Worm (Caenorhabditis elegans) whole organism, young adult: ENCODE results near the gene pro-1.

Experiments
- T07F8.4 ChIP-seq: sonication (generic microtip); optimal IDR thresholded peaks from 2 replicates; lab custom pipeline; 2016; ENCODE audit warnings: mild to moderate bottlenecking, missing genetic modification characterization, moderate library complexity, missing compliant biosample characterization
- ccch-3 ChIP-seq: fragments of 200-800 bp; sonication (Bioruptor generic); optimal IDR thresholded peaks from 2 replicates; lab custom pipeline; 2018; ENCODE audit warnings: mild to moderate bottlenecking, missing genetic modification characterization, missing compliant biosample characterization
- chd-7 ChIP-seq: sonication (generic microtip); optimal IDR thresholded peaks from 2 replicates; lab custom pipeline; 2016; ENCODE audit warnings: mild to moderate bottlenecking, missing genetic modification characterization, moderate library complexity, missing compliant biosample characterization
- let-607 ChIP-seq, 2 experiments: fragments of 200-800 bp in 1 of 2; sonication (Bioruptor generic) in 1 of 2; sonication (generic microtip) in 1 of 2; optimal IDR thresholded peaks; 2 replicates each; lab custom pipeline; 2016 to 2018; ENCODE audit warnings: mild to moderate bottlenecking in 2 of 2, missing compliant biosample characterization in 2 of 2, missing genetic modification characterization in 2 of 2, moderate library complexity in 2 of 2, missing genotype in 1 of 2
- lin-35 ChIP-seq, 3 experiments: fragments of 150-350 bp in 2 of 3; sonication (generic microtip) in 1 of 3; optimal IDR thresholded peaks; 2 replicates each; lab custom pipeline; 2014 to 2018; ENCODE audit warnings: missing biosample characterization in 3 of 3, missing genetic modification characterization in 3 of 3, missing genetic modification reagents in 3 of 3
- mcd-1 ChIP-seq: fragments of 200-800 bp; sonication (Bioruptor generic); IDR thresholded peaks from 2 replicates; pipeline ENCODE4 v1.3.6; 2022; ENCODE audit warnings: missing genetic modification reagents, missing genetic modification characterization, missing compliant biosample characterization
- mxl-1 ChIP-seq: sonication (generic microtip); optimal IDR thresholded peaks from 2 replicates; lab custom pipeline; 2016; ENCODE audit warnings: missing genetic modification characterization, missing compliant biosample characterization
- nfya-1 ChIP-seq: sonication (generic microtip); optimal IDR thresholded peaks from 2 replicates; lab custom pipeline; 2017; ENCODE audit warnings: antibody characterized with exemption, missing compliant biosample characterization, missing genetic modification characterization, borderline replicate concordance; ENCODE audit not compliant: insufficient read depth
- nfyb-1 ChIP-seq: fragments of 200-800 bp; sonication (Bioruptor generic); IDR thresholded peaks from 2 replicates; pipeline ENCODE4 v1.3.6; 2022; ENCODE audit warnings: missing genetic modification reagents, missing genetic modification characterization, missing compliant biosample characterization
- rcor-1 ChIP-seq: fragments of 200-800 bp; sonication (Bioruptor generic); IDR thresholded peaks from 2 replicates; pipeline ENCODE4 v1.3.6; 2022; ENCODE audit warnings: missing genetic modification reagents, missing genetic modification characterization, missing compliant biosample characterization
- sptf-2 ChIP-seq: fragments of 200-800 bp; sonication (Bioruptor generic); optimal IDR thresholded peaks from 2 replicates; lab custom pipeline; 2018; ENCODE audit warnings: mild to moderate bottlenecking, missing genetic modification characterization, missing compliant biosample characterization
- unc-130 ChIP-seq: sonication (generic microtip); optimal IDR thresholded peaks from 2 replicates; lab custom pipeline; 2016; ENCODE audit warnings: missing genetic modification reagents, missing genetic modification characterization, missing compliant biosample characterization
- unc-62 ChIP-seq: fragments of 150-350 bp; optimal IDR thresholded peaks from 2 replicates; lab custom pipeline; 2014; ENCODE audit warnings: missing biosample characterization, missing genetic modification reagents, missing genetic modification characterization

- TF ChIP-seq nfyb-1 (GFP tag; lab: Robert Waterston, UW) (no peak), lin-35 (GFP tag; optimal IDR thresholded peaks at IDR 0.05; lab: Kevin White, UChicago) (no peak), let-607 (tag; optimal IDR thresholded peaks at IDR 0.05; lab: Kevin White, UChicago) (no peak), T07F8.4 (tag; lab: Kevin White, UChicago) (no peak), ccch-3 (GFP tag; lab: Kevin White, UChicago) (no peak), rcor-1 (GFP tag; lab: Robert Waterston, UW) (0 out of 2 replicates have a peak, but pooled peaks have one; percentile 19), unc-130 (no peak), nfya-1 (tag; lab: Kevin White, UChicago) (no peak), unc-62 (GFP tag; lab: Kevin White, UChicago) (no peak), mxl-1 (tag; lab: Kevin White, UChicago) (no peak), chd-7 (tag; lab: Kevin White, UChicago) (no peak), sptf-2 (GFP tag; lab: Kevin White, UChicago) (no peak), mcd-1 (GFP tag; lab: Robert Waterston, UW) (no peak)
Observed at ce11 chrII:10574177-10574576, 32.4 kb upstream of the pro-1 start.
